Fruit fly (Drosophila melanogaster) whole organism, embryonic: ENCODE data around the gene CG6106.
A peak's percentile ranks its signal among the peaks of the same experiment; 100 is the strongest.

ENCODE experiments used
- Atf-2 ChIP-seq: fragments of 200-800 bp; sonication (Bioruptor generic); optimal IDR thresholded peaks from 2 replicates; lab custom pipeline; 2016; ENCODE audit warnings: missing biosample characterization, missing genetic modification characterization
- Bteb2 ChIP-seq: fragments of 200-800 bp; sonication (Bioruptor generic); optimal IDR thresholded peaks from 2 replicates; lab custom pipeline; 2016; ENCODE audit warnings: missing biosample characterization, missing genetic modification characterization
- C15 ChIP-seq: fragments of 200-800 bp; sonication (Bioruptor generic); IDR thresholded peaks from 3 replicates; pipeline ENCODE4 v1.3.6; 2022; ENCODE audit warnings: missing biosample characterization, missing genetic modification characterization
- CG11247 ChIP-seq: fragments of 200-800 bp; sonication (Bioruptor generic); IDR thresholded peaks from 2 replicates; pipeline ENCODE4 v1.3.6; 2022; ENCODE audit warnings: missing biosample characterization, missing genetic modification characterization
- CG11560 ChIP-seq: fragments of 200-800 bp; sonication (Bioruptor generic); IDR thresholded peaks from 3 replicates; pipeline ENCODE4 v1.3.6; 2022; ENCODE audit warnings: missing biosample characterization, missing genetic modification characterization
- CG11696 ChIP-seq: fragments of 200-800 bp; sonication (Bioruptor generic); IDR thresholded peaks from 2 replicates; pipeline ENCODE4 v1.3.6; 2022; ENCODE audit warnings: missing biosample characterization, missing genetic modification characterization
- CG12219 ChIP-seq: fragments of 200-800 bp; sonication (Bioruptor generic); optimal IDR thresholded peaks from 3 replicates; lab custom pipeline; 2018; ENCODE audit warnings: missing biosample characterization, mild to moderate bottlenecking, missing genetic modification characterization
- CG16863 ChIP-seq: fragments of 200-800 bp; sonication (Bioruptor generic); optimal IDR thresholded peaks from 3 replicates; lab custom pipeline; 2016; ENCODE audit warnings: missing biosample characterization, missing genetic modification characterization
- CG2116 ChIP-seq: fragments of 200-800 bp; sonication (Bioruptor generic); optimal IDR thresholded peaks from 3 replicates; lab custom pipeline; 2018; ENCODE audit warnings: missing biosample characterization, mild to moderate bottlenecking, missing genetic modification characterization
- CG2678 ChIP-seq: fragments of 200-800 bp; sonication (Bioruptor generic); optimal IDR thresholded peaks from 3 replicates; lab custom pipeline; 2019; ENCODE audit warnings: missing biosample characterization, mild to moderate bottlenecking, missing genetic modification characterization, moderate library complexity
- CG3065 ChIP-seq: fragments of 200-800 bp; sonication (Bioruptor generic); optimal IDR thresholded peaks from 2 replicates; lab custom pipeline; 2016; ENCODE audit warnings: missing biosample characterization, missing genetic modification characterization
- CG34224 ChIP-seq: fragments of 200-800 bp; sonication (Bioruptor generic); IDR thresholded peaks from 3 replicates; pipeline ENCODE4 v1.3.6; 2022; ENCODE audit warnings: missing biosample characterization, missing genetic modification characterization; ENCODE audit not compliant: partially characterized antibody
- CG8089 ChIP-seq: fragments of 200-800 bp; sonication (Bioruptor generic); optimal IDR thresholded peaks from 3 replicates; lab custom pipeline; 2016; ENCODE audit warnings: missing biosample characterization, missing genetic modification characterization
- Chrac-16 ChIP-seq: fragments of 200-800 bp; sonication (Bioruptor generic); optimal IDR thresholded peaks from 3 replicates; lab custom pipeline; 2016; ENCODE audit warnings: missing biosample characterization, missing genetic modification characterization
- Dll ChIP-seq: fragments of 200-800 bp; sonication (Bioruptor generic); IDR thresholded peaks from 4 replicates; pipeline ENCODE4 v1.3.6; 2022; ENCODE audit warnings: missing biosample characterization, missing genetic modification characterization; ENCODE audit not compliant: partially characterized antibody
- Doc2 ChIP-seq: fragments of 200-800 bp; sonication (Bioruptor generic); IDR thresholded peaks from 2 replicates; pipeline ENCODE4 v1.3.6; 2022; ENCODE audit warnings: missing biosample characterization, missing genetic modification characterization
- Doc3 ChIP-seq: fragments of 200-800 bp; sonication (Bioruptor generic); IDR thresholded peaks from 3 replicates; pipeline ENCODE4 v1.3.6; 2022; ENCODE audit warnings: missing biosample characterization, missing genetic modification characterization; ENCODE audit not compliant: partially characterized antibody
- E2f2 ChIP-seq: fragments of 200-800 bp; sonication (Bioruptor generic); IDR thresholded peaks from 2 replicates; pipeline ENCODE4 v1.3.6; 2022; ENCODE audit warnings: missing biosample characterization, missing genetic modification characterization
- Elba2 ChIP-seq: fragments of 200-800 bp; sonication (Bioruptor generic); optimal IDR thresholded peaks from 3 replicates; lab custom pipeline; 2016; ENCODE audit warnings: missing biosample characterization, missing genetic modification characterization
- Fer3 ChIP-seq: fragments of 200-800 bp; sonication (Bioruptor generic); optimal IDR thresholded peaks from 2 replicates; lab custom pipeline; 2018; ENCODE audit warnings: missing biosample characterization, mild to moderate bottlenecking, missing genetic modification characterization, moderate library complexity
- HLH3B ChIP-seq: fragments of 200-800 bp; sonication (Bioruptor generic); IDR thresholded peaks from 2 replicates; pipeline ENCODE4 v1.3.6; 2022; ENCODE audit warnings: missing biosample characterization, missing genetic modification characterization
- HLH54F ChIP-seq: fragments of 200-800 bp; sonication (Bioruptor generic); optimal IDR thresholded peaks from 3 replicates; lab custom pipeline; 2016; ENCODE audit warnings: missing biosample characterization, missing genetic modification characterization
- MBD-R2 ChIP-seq: fragments of 200-800 bp; sonication (Bioruptor generic); IDR thresholded peaks from 2 replicates; pipeline ENCODE4 v1.3.6; 2022; ENCODE audit warnings: missing biosample characterization, missing genetic modification characterization
- Med ChIP-seq: fragments of 200-800 bp; sonication (Bioruptor generic); peaks from one replicate; lab custom pipeline; 2016; ENCODE audit warnings: missing biosample characterization, missing genetic modification characterization, mild to moderate bottlenecking, inconsistent platforms, moderate library complexity
- Tbp ChIP-seq: fragments of >200 bp; optimal IDR thresholded peaks from 2 replicates; lab custom pipeline; 2018; ENCODE audit warnings: missing biosample characterization, missing genetic modification characterization
- Vsx1 ChIP-seq: fragments of 200-800 bp; sonication (Bioruptor generic); optimal IDR thresholded peaks from 2 replicates; lab custom pipeline; 2017; ENCODE audit warnings: missing biosample characterization, mild to moderate bottlenecking, missing genetic modification characterization, missing genetic modification reagents
- chm ChIP-seq: fragments of 200-800 bp; sonication (Bioruptor generic); IDR thresholded peaks from 2 replicates; pipeline ENCODE4 v1.3.6; 2022; ENCODE audit warnings: missing biosample characterization, missing genetic modification characterization
- croc ChIP-seq: fragments of 200-800 bp; sonication (Bioruptor generic); conservative IDR thresholded peaks from 3 replicates; pipeline ENCODE4 v1.3.6; 2022; ENCODE audit warnings: missing biosample characterization, missing genetic modification characterization
- crol ChIP-seq: fragments of 200-800 bp; sonication (Bioruptor generic); IDR thresholded peaks from 2 replicates; pipeline ENCODE4 v1.3.6; 2022; ENCODE audit warnings: missing biosample characterization, missing genetic modification characterization
- danr ChIP-seq: fragments of 200-800 bp; sonication (Bioruptor generic); IDR thresholded peaks from 2 replicates; pipeline ENCODE4 v1.3.6; 2022; ENCODE audit warnings: missing biosample characterization, missing genetic modification characterization
- dm ChIP-seq: fragments of 200-800 bp; sonication (Bioruptor generic); optimal IDR thresholded peaks from 3 replicates; lab custom pipeline; 2016; ENCODE audit warnings: missing biosample characterization, missing genetic modification characterization
- esg ChIP-seq: fragments of 200-800 bp; sonication (Bioruptor generic); conservative IDR thresholded peaks from 2 replicates; pipeline ENCODE4 v1.3.6; 2022; ENCODE audit warnings: missing biosample characterization, missing genetic modification characterization
- gce ChIP-seq: fragments of 200-800 bp; sonication (Bioruptor generic); IDR thresholded peaks from 3 replicates; pipeline ENCODE4 v1.3.6; 2022; ENCODE audit warnings: missing biosample characterization, missing genetic modification characterization
- gfzf ChIP-seq: fragments of 200-800 bp; sonication (Bioruptor generic); optimal IDR thresholded peaks from 2 replicates; lab custom pipeline; 2016; ENCODE audit warnings: missing biosample characterization, mild to moderate bottlenecking, missing genetic modification characterization, moderate library complexity
- her ChIP-seq: fragments of 200-800 bp; sonication (Bioruptor generic); optimal IDR thresholded peaks from 2 replicates; lab custom pipeline; 2016; ENCODE audit warnings: missing biosample characterization, missing genetic modification characterization
- hkb ChIP-seq, 2 experiments: fragments of 200-800 bp in 1 of 2; fragments of >200 bp in 1 of 2; sonication (Bioruptor generic) in 1 of 2; IDR thresholded peaks in 1 of 2; optimal IDR thresholded peaks in 1 of 2; 2 replicates each; pipeline versions ENCODE4 v1.3.6 to Lab custom; 2017 to 2022; ENCODE audit warnings: missing biosample characterization in 1 of 2, missing genetic modification characterization in 1 of 2
- insv ChIP-seq, 2 experiments: fragments of 200-800 bp; sonication (Bioruptor generic); optimal IDR thresholded peaks; 3 replicates each; lab custom pipeline; 2016 to 2018; ENCODE audit warnings: missing biosample characterization in 2 of 2, missing genetic modification characterization in 2 of 2
- knrl ChIP-seq: fragments of 200-800 bp; sonication (Bioruptor generic); IDR thresholded peaks from 3 replicates; pipeline ENCODE4 v1.3.6; 2022; ENCODE audit warnings: missing biosample characterization, missing genetic modification characterization; ENCODE audit not compliant: partially characterized antibody
- mld ChIP-seq: fragments of 200-800 bp; sonication (Bioruptor generic); IDR thresholded peaks from 3 replicates; pipeline ENCODE4 v1.3.6; 2022; ENCODE audit warnings: missing biosample characterization, missing genetic modification characterization; ENCODE audit not compliant: partially characterized antibody
- nerfin-1 ChIP-seq: fragments of 200-800 bp; sonication (Bioruptor generic); optimal IDR thresholded peaks from 3 replicates; lab custom pipeline; 2019; ENCODE audit warnings: missing biosample characterization, mild to moderate bottlenecking, missing genetic modification characterization, moderate library complexity
- onecut ChIP-seq: fragments of 200-800 bp; sonication (Bioruptor generic); IDR thresholded peaks from 2 replicates; pipeline ENCODE4 v1.3.6; 2022; ENCODE audit warnings: missing biosample characterization, missing genetic modification characterization
- pan ChIP-seq, 4 experiments: fragments of >200 bp in 3 of 4; fragments of 200-800 bp in 1 of 4; sonication (Bioruptor generic) in 1 of 4; optimal IDR thresholded peaks in 3 of 4; IDR thresholded peaks in 1 of 4; 2 replicates each; pipeline versions ENCODE4 v1.3.6 to Lab custom; 2017 to 2022; ENCODE audit warnings: missing biosample characterization in 2 of 4, missing genetic modification characterization in 2 of 4, mixed read lengths in 1 of 4
- psq ChIP-seq: fragments of 200-800 bp; sonication (Bioruptor generic); optimal IDR thresholded peaks from 2 replicates; lab custom pipeline; 2017; ENCODE audit warnings: missing biosample characterization, missing genetic modification characterization
- sens-2 ChIP-seq: fragments of 200-800 bp; sonication (Bioruptor generic); IDR thresholded peaks from 2 replicates; pipeline ENCODE4 v1.3.6; 2022; ENCODE audit warnings: missing biosample characterization, missing genetic modification characterization
- tna ChIP-seq: fragments of 200-800 bp; sonication (Bioruptor generic); IDR thresholded peaks from 2 replicates; pipeline ENCODE4 v1.3.6; 2022; ENCODE audit warnings: missing biosample characterization, missing genetic modification characterization; ENCODE audit not compliant: partially characterized antibody
- trh ChIP-seq: fragments of 200-800 bp; sonication (Bioruptor generic); optimal IDR thresholded peaks from 2 replicates; lab custom pipeline; 2016; ENCODE audit warnings: missing biosample characterization, missing genetic modification characterization
- tup ChIP-seq: fragments of 200-800 bp; sonication (Bioruptor generic); optimal IDR thresholded peaks from 2 replicates; lab custom pipeline; 2016; ENCODE audit warnings: missing biosample characterization, mild to moderate bottlenecking, missing genetic modification characterization, moderate library complexity
- vnd ChIP-seq: fragments of 200-800 bp; sonication (Bioruptor generic); IDR thresholded peaks from 3 replicates; pipeline ENCODE4 v1.3.6; 2022; ENCODE audit warnings: missing biosample characterization, missing genetic modification characterization; ENCODE audit not compliant: partially characterized antibody
- zen2 ChIP-seq: fragments of 200-800 bp; sonication (Bioruptor generic); IDR thresholded peaks from 3 replicates; pipeline ENCODE4 v1.3.6; 2022; ENCODE audit warnings: missing biosample characterization, missing genetic modification characterization; ENCODE audit not compliant: partially characterized antibody

Gene CG6106

DNA sequence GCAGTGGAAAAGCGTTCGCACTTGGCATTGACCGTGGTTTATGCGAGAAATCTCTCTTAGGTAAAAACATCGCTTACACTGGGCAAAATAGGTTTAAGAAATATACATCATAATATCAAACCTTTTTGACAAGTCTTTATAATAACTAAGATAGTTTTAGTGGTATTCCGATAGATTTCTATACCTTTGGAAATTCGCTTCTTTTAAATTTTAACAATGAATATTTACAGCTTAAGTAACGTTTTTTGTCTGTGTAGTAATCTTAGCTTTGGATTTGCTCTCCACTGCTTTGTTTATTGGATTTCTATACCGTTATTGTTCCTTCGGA lies 48.7 kb downstream of the CG6106 start (continued):
- TF ChIP-seq tup (GFP tag; lab: Kevin White, UChicago) (no peak), sens-2 (GFP tag; lab: Robert Waterston, UW) (no peak), CG3065 (GFP tag; lab: Kevin White, UChicago) (no peak), gfzf (no peak), Atf-2 (no peak), Tbp (no peak), HLH54F (GFP tag; lab: Kevin White, UChicago) (no peak), gce (GFP tag; lab: Robert Waterston, UW) (no peak), CG12219 (GFP tag; lab: Kevin White, UChicago) (no peak), CG11560 (tag; lab: Robert Waterston, UW) (no peak), insv (GFP tag; optimal IDR thresholded peaks at IDR 0.05; lab: Kevin White, UChicago) (no peak), Fer3 (tag; lab: Kevin White, UChicago) (peak; percentile 18), MBD-R2 (GFP tag; lab: Robert Waterston, UW) (peak; percentile 20; the same call in 1 of the 2 replicates), nerfin-1 (no peak), CG11696 (GFP tag; lab: Robert Waterston, UW) (no peak; the same call in 1 of the 2 replicates), CG16863 (no peak), her (GFP tag; lab: Kevin White, UChicago) (no peak), Bteb2 (GFP tag; lab: Kevin White, UChicago) (peak; percentile 34), esg (peak; percentile 16; the same call in 1 of the 2 replicates), danr (GFP tag; lab: Robert Waterston, UW) (no peak), pan (optimal IDR thresholded peaks at IDR 0.05; lab: Kevin White, UChicago) (no peak), pan (GFP tag; optimal IDR thresholded peaks at IDR 0.05 in 1 of 2, IDR thresholded peaks at IDR 0.05 in 1 of 2) (no peak), mld (GFP tag; lab: Robert Waterston, UW) (no peak), HLH3B (GFP tag; lab: Robert Waterston, UW) (no peak), dm (no peak), croc (no peak), CG2678 (tag; lab: Kevin White, UChicago) (peak; percentile 42), hkb (optimal IDR thresholded peaks at IDR 0.05; lab: Kevin White, UChicago) (no peak), hkb (GFP tag; IDR thresholded peaks at IDR 0.05; lab: Robert Waterston, UW) (no peak), Elba2 (no peak), CG11247 (GFP tag; lab: Robert Waterston, UW) (no peak)

- TF ChIP-seq Vsx1 (peak; percentile 54), Doc2 (no peak), CG34224 (GFP tag; lab: Robert Waterston, UW) (no peak), Med (GFP tag; lab: Kevin White, UChicago) (peak; percentile 53), Chrac-16 (GFP tag; lab: Kevin White, UChicago) (no peak), onecut (GFP tag; lab: Robert Waterston, UW) (peak; percentile 72), crol (GFP tag; lab: Robert Waterston, UW) (peak; percentile 27; the same call in 1 of the 2 replicates)
Measured at dm6 chrX:18409449-18409848, 50.8 kb downstream of the CG6106 start.

DNA sequence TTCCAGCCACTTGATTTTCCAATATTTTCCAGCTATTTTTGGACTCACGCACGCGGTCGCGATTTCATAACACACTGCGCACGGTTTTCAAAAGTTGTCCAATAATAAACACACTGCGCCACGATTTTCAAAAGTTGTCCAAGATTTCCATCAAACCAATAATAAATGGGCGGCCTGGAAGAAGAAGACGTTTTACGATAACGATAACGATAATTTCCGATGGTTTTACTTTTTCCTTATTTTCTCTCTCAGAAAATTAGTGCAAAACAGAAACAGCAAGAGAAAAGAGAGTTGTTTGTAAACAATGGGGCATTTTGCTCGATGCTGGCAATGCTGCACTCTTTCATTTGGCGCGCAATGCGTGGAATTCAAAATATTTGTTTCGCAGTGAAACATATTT lies 51.3 kb downstream of the CG6106 start, which contains the start of gene Nt5b:
Nt5b (minus strand) TSS at position 207 of the 400 bp plus-strand sequence.
- TF ChIP-seq Doc3: 0 out of 3 replicates have a peak, but pooled peaks have one; percentile 38
- TF ChIP-seq E2f2: peak; percentile 88
- TF ChIP-seq vnd (GFP tag; lab: Robert Waterston, UW): 0 out of 3 replicates have a peak, but pooled peaks have one; percentile 46
- 0 out of 3 replicates have a peak, but pooled peaks have one; percentile 24 for TF ChIP-seq zen2 (GFP tag; lab: Robert Waterston, UW)
- TF ChIP-seq CG2116 (GFP tag; lab: Kevin White, UChicago): peak; percentile 15
- TF ChIP-seq tna: peak; percentile 23; the same call in 1 of the 2 replicates
- peak; percentile 34; the same call in 1 of the 3 replicates for TF ChIP-seq knrl (GFP tag; lab: Robert Waterston, UW)
- peak; percentile 55; the same call in 1 of the 4 replicates for TF ChIP-seq Dll
- no peak for TF ChIP-seq chm
- TF ChIP-seq CG8089: no peak
- peak; percentile 15; the same call in 1 of the 3 replicates for TF ChIP-seq CG34224 (GFP tag; lab: Robert Waterston, UW)
- TF ChIP-seq C15 (GFP tag; lab: Robert Waterston, UW): no peak
- no peak for TF ChIP-seq trh (GFP tag; lab: Kevin White, UChicago)
- peak; percentile 45 for TF ChIP-seq psq (GFP tag; lab: Kevin White, UChicago)
